Worm (Caenorhabditis elegans) whole organism, young adult: ENCODE data around the gene K04G11.3.

Experiments
- B0336.3 ChIP-seq: fragments of 200-800 bp; sonication (Bioruptor generic); IDR thresholded peaks from 2 replicates; pipeline ENCODE4 v1.3.6; 2022; ENCODE audit warnings: missing genetic modification characterization, missing compliant biosample characterization
- D2030.7 ChIP-seq: fragments of 200-800 bp; sonication (Bioruptor generic); IDR thresholded peaks from 2 replicates; pipeline ENCODE4 v1.3.6; 2022; ENCODE audit warnings: missing genetic modification reagents, missing genetic modification characterization, missing compliant biosample characterization
- F55B11.4 ChIP-seq: sonication (generic microtip); optimal IDR thresholded peaks from 2 replicates; lab custom pipeline; 2016; ENCODE audit warnings: missing compliant biosample characterization, missing genetic modification characterization, borderline replicate concordance; ENCODE audit not compliant: insufficient read depth
- F57C9.4 ChIP-seq: sonication (generic microtip); optimal IDR thresholded peaks from 2 replicates; lab custom pipeline; 2017; ENCODE audit warnings: mild to moderate bottlenecking, missing genetic modification characterization, missing compliant biosample characterization
- ZK185.1 ChIP-seq: sonication (generic microtip); optimal IDR thresholded peaks from 2 replicates; lab custom pipeline; 2016; ENCODE audit warnings: mild to moderate bottlenecking, missing genetic modification characterization, missing compliant biosample characterization; ENCODE audit not compliant: poor library complexity, severe bottlenecking
- bed-1 ChIP-seq: fragments of 200-800 bp; sonication (Bioruptor generic); IDR thresholded peaks from 2 replicates; pipeline ENCODE4 v1.3.6; 2022; ENCODE audit warnings: missing genetic modification reagents, missing genetic modification characterization, missing compliant biosample characterization
- cebp-2 ChIP-seq: fragments of 200-800 bp; sonication (Bioruptor generic); IDR thresholded peaks from 2 replicates; pipeline ENCODE4 v1.3.6; 2022; ENCODE audit warnings: missing genetic modification characterization, missing compliant biosample characterization
- hmg-20 ChIP-seq: fragments of 200-800 bp; sonication (Bioruptor generic); IDR thresholded peaks from 2 replicates; pipeline ENCODE4 v1.3.6; 2022; ENCODE audit warnings: missing genetic modification reagents, missing genetic modification characterization, missing compliant biosample characterization
- hsf-1 ChIP-seq: fragments of 200-800 bp; sonication (Bioruptor generic); IDR thresholded peaks from 2 replicates; pipeline ENCODE4 v1.3.6; 2022; ENCODE audit warnings: missing genetic modification reagents, missing genetic modification characterization, missing compliant biosample characterization
- let-607 ChIP-seq, 2 experiments: fragments of 200-800 bp in 1 of 2; sonication (Bioruptor generic) in 1 of 2; sonication (generic microtip) in 1 of 2; optimal IDR thresholded peaks; 2 replicates each; lab custom pipeline; 2016 to 2018; ENCODE audit warnings: mild to moderate bottlenecking in 2 of 2, missing compliant biosample characterization in 2 of 2, missing genetic modification characterization in 2 of 2, moderate library complexity in 2 of 2, missing genotype in 1 of 2
- lsy-27 ChIP-seq: sonication (generic microtip); optimal IDR thresholded peaks from 2 replicates; lab custom pipeline; 2017; ENCODE audit warnings: missing genetic modification characterization, mild to moderate bottlenecking, missing compliant biosample characterization, antibody characterized with exemption, missing genotype, borderline replicate concordance; ENCODE audit not compliant: insufficient read depth
- tbx-9 ChIP-seq: sonication (generic microtip); optimal IDR thresholded peaks from 2 replicates; lab custom pipeline; 2016; ENCODE audit warnings: borderline replicate concordance, missing genetic modification characterization, inconsistent platforms, missing compliant biosample characterization
- ztf-6 ChIP-seq: fragments of 200-800 bp; sonication (Bioruptor generic); IDR thresholded peaks from 2 replicates; pipeline ENCODE4 v1.3.6; 2022; ENCODE audit warnings: missing genetic modification reagents, missing genetic modification characterization, missing compliant biosample characterization

ce11 chrX:14339723-14340122, 7.8 kb downstream of the K04G11.3 start:
- no peak for TF ChIP-seq cebp-2 (GFP tag; lab: Robert Waterston, UW)
- TF ChIP-seq bed-1 (GFP tag; lab: Robert Waterston, UW) = no peak
- no peak for TF ChIP-seq let-607 (tag; optimal IDR thresholded peaks at IDR 0.05; lab: Kevin White, UChicago)
- TF ChIP-seq F57C9.4 (tag; lab: Kevin White, UChicago) = no peak
- no peak for TF ChIP-seq hmg-20 (GFP tag; lab: Robert Waterston, UW)
- TF ChIP-seq ZK185.1 (tag; lab: Kevin White, UChicago) = no peak
- no peak for TF ChIP-seq lsy-27 (tag; lab: Kevin White, UChicago)
- TF ChIP-seq ztf-6 (GFP tag; lab: Robert Waterston, UW) = no peak
- TF ChIP-seq B0336.3 (GFP tag; lab: Robert Waterston, UW) = no peak
- no peak for TF ChIP-seq tbx-9 (tag; lab: Kevin White, UChicago)
- no peak for TF ChIP-seq D2030.7 (GFP tag; lab: Robert Waterston, UW)
- TF ChIP-seq hsf-1 (GFP tag; lab: Robert Waterston, UW) = no peak
- no peak for TF ChIP-seq F55B11.4 (tag; lab: Kevin White, UChicago)
